Worm (Caenorhabditis elegans) whole organism, midembryonic: ENCODE data around the gene sek-3.
A peak's percentile ranks its signal among the peaks of the same experiment; 100 is the strongest.

Experiments used
- T22C8.4 ChIP-seq: fragments of 200-800 bp; sonication (Bioruptor generic); IDR thresholded peaks from 2 replicates; pipeline ENCODE4 v1.3.6; 2022; ENCODE audit warnings: missing genetic modification characterization, missing compliant biosample characterization
- cog-1 ChIP-seq: sonication (generic microtip); optimal IDR thresholded peaks from 2 replicates; lab custom pipeline; 2016; ENCODE audit warnings: missing genetic modification characterization, missing compliant biosample characterization
- flt-1 ChIP-seq: fragments of 200-800 bp; sonication (Bioruptor generic); IDR thresholded peaks from 2 replicates; pipeline ENCODE4 v1.3.6; 2022; ENCODE audit warnings: missing genetic modification characterization, missing compliant biosample characterization
- klf-2 ChIP-seq: fragments of 200-800 bp; sonication (Bioruptor generic); conservative IDR thresholded peaks from 2 replicates; pipeline ENCODE4 v1.3.6; 2022; ENCODE audit warnings: missing genetic modification reagents, missing genetic modification characterization, missing compliant biosample characterization
- med-1 ChIP-seq: sonication (generic microtip); optimal IDR thresholded peaks from 2 replicates; lab custom pipeline; 2017; ENCODE audit warnings: missing genetic modification characterization, mild to moderate bottlenecking, missing compliant biosample characterization, antibody characterized with exemption, missing genetic modification reagents; ENCODE audit not compliant: insufficient read depth
- ref-1 ChIP-seq: fragments of 200-800 bp; sonication (Bioruptor generic); conservative IDR thresholded peaks from 2 replicates; pipeline ENCODE4 v1.3.6; 2022; ENCODE audit warnings: missing genetic modification reagents, missing genetic modification characterization, missing compliant biosample characterization
- ztf-23 ChIP-seq: fragments of 200-800 bp; sonication (Bioruptor generic); IDR thresholded peaks from 2 replicates; pipeline ENCODE4 v1.3.6; 2022; ENCODE audit warnings: missing genetic modification reagents, missing genetic modification characterization, missing compliant biosample characterization
- ztf-29 ChIP-seq: fragments of 200-800 bp; sonication (Bioruptor generic); IDR thresholded peaks from 2 replicates; pipeline ENCODE4 v1.3.6; 2022; ENCODE audit warnings: missing genetic modification reagents, missing genetic modification characterization, missing compliant biosample characterization

ce11 chrX:4971427-4971826 is 46.3 kb upstream of the sek-3 start:
- TF ChIP-seq flt-1 = peak; percentile 40; the same call in 1 of the 2 replicates
- TF ChIP-seq ztf-29 = no peak
- TF ChIP-seq med-1 = no peak
- peak; percentile 43 for TF ChIP-seq cog-1 (tag; lab: Kevin White, UChicago)
- no peak for TF ChIP-seq T22C8.4 (GFP tag; lab: Robert Waterston, UW)
- no peak for TF ChIP-seq ref-1
- TF ChIP-seq klf-2 (GFP tag; lab: Robert Waterston, UW) = no peak
- no peak; the same call in 1 of the 2 replicates for TF ChIP-seq ztf-23 (GFP tag; lab: Robert Waterston, UW)
